Fruit fly (Drosophila melanogaster): ENCODE measurements around the gene Gug.
A peak's percentile ranks its signal among the peaks of the same experiment; 100 is the strongest.

Gene Gug

dm6 chr3L:8518516-8519087, 68.9 kb downstream of the Gug start, which contains the start of gene GstO3 (continued):
- no peak for TF ChIP-seq CG9876 (GFP tag; optimal IDR thresholded peaks at IDR 0.05)
- TF ChIP-seq dati (GFP tag; IDR thresholded peaks at IDR 0.05), result no peak
- TF ChIP-seq sisA (GFP tag; IDR thresholded peaks at IDR 0.05), result no peak
- TF ChIP-seq sens (GFP tag), result no peak
- no peak for TF ChIP-seq gfzf (GFP tag; optimal IDR thresholded peaks at IDR 0.05)
- TF ChIP-seq GATAe (GFP tag; conservative IDR thresholded peaks at IDR 0.05), result no peak
- peak; percentile 51 for TF ChIP-seq Med (GFP tag)
- TF ChIP-seq NK7.1 (GFP tag; optimal IDR thresholded peaks at IDR 0.05), result no peak
- TF ChIP-seq Gug (GFP tag; IDR thresholded peaks at IDR 0.05), result no peak

dm6 chr3L:8519232-8519631, 69.5 kb downstream of the Gug start:
- TF ChIP-seq Rfx (GFP tag; IDR thresholded peaks at IDR 0.05) (peak; percentile 39), TFAM (GFP tag; optimal IDR thresholded peaks at IDR 0.05) (no peak), cg (GFP tag; optimal IDR thresholded peaks at IDR 0.05) (no peak), btn (GFP tag; optimal IDR thresholded peaks at IDR 0.05) (no peak), CG15696 (tag; optimal IDR thresholded peaks at IDR 0.05) (no peak), Dip3 (GFP tag; optimal IDR thresholded peaks at IDR 0.05) (no peak), CG6813 (GFP tag; optimal IDR thresholded peaks at IDR 0.05) (peak; percentile 4), Optix (GFP tag; IDR thresholded peaks at IDR 0.05) (no peak), dm (GFP tag; optimal IDR thresholded peaks at IDR 0.05) (no peak), Gsc (GFP tag; IDR thresholded peaks at IDR 0.05) (no peak), CG11247 (GFP tag; IDR thresholded peaks at IDR 0.05) (no peak), run (tag; optimal IDR thresholded peaks at IDR 0.05) (no peak), zen2 (GFP tag; IDR thresholded peaks at IDR 0.05; ENCODE audit: partially characterized antibody) (no peak), hb (GFP tag; IDR thresholded peaks at IDR 0.05; ENCODE audit: partially characterized antibody) (no peak), H15 (GFP tag; IDR thresholded peaks at IDR 0.05) (no peak), insv (GFP tag; optimal IDR thresholded peaks at IDR 0.05) (no peak), CG2120 (GFP tag; optimal IDR thresholded peaks at IDR 0.05) (peak; percentile 21), zfh2 (GFP tag; optimal IDR thresholded peaks at IDR 0.05) (no peak), CG14014 (GFP tag; IDR thresholded peaks at IDR 0.05) (0 out of 2 replicates have a peak, but pooled peaks have one; percentile 24), CG32772 (GFP tag; IDR thresholded peaks at IDR 0.05) (no peak), Fer3 (tag; optimal IDR thresholded peaks at IDR 0.05) (peak; percentile 5), phol (tag; optimal IDR thresholded peaks at IDR 0.05) (no peak), CG10431 (GFP tag; optimal IDR thresholded peaks at IDR 0.05) (no peak), Adf1 (GFP tag; IDR thresholded peaks at IDR 0.05) (no peak), CG13123 (GFP tag; optimal IDR thresholded peaks at IDR 0.05) (no peak), Dll (GFP tag; IDR thresholded peaks at IDR 0.05; ENCODE audit: partially characterized antibody) (no peak), exex (tag; optimal IDR thresholded peaks at IDR 0.05) (peak; percentile 82), Neu2 (GFP tag; optimal IDR thresholded peaks at IDR 0.05; ENCODE audit: borderline replicate concordance) (no peak), gro (GFP tag; optimal IDR thresholded peaks at IDR 0.05) (no peak), CG10565 (GFP tag; optimal IDR thresholded peaks at IDR 0.05) (no peak), crc (GFP tag; optimal IDR thresholded peaks at IDR 0.05) (no peak), ERR (GFP tag; optimal IDR thresholded peaks at IDR 0.05) (no peak), ci (GFP tag; IDR thresholded peaks at IDR 0.05) (peak; percentile 18; the same call in 1 of the 3 replicates), D (optimal IDR thresholded peaks at IDR 0.05) (no peak), D (GFP tag; optimal IDR thresholded peaks at IDR 0.05) (no peak), Sin3A (optimal IDR thresholded peaks at IDR 0.05) (no peak), BEAF-32 (GFP tag; optimal IDR thresholded peaks at IDR 0.05) (no peak), ase (GFP tag; IDR thresholded peaks at IDR 0.05) (no peak), chn (GFP tag; optimal IDR thresholded peaks at IDR 0.05) (no peak), CG10654 (GFP tag; optimal IDR thresholded peaks at IDR 0.05) (no peak), HLH54F (GFP tag; optimal IDR thresholded peaks at IDR 0.05) (no peak), Hsf (GFP tag; optimal IDR thresholded peaks at IDR 0.05) (no peak), schlank (tag; optimal IDR thresholded peaks at IDR 0.05) (no peak)

Data from whole organism, embryonic.